Fruit fly (Drosophila melanogaster) S2 (cell line): ENCODE measurements around the gene Cap-H2.

Experiments
- CG8478 ChIP-seq: fragments of >200 bp; optimal IDR thresholded peaks from 2 replicates; lab custom pipeline; 2018
- CTCF ChIP-seq, 2 experiments: fragments of >200 bp; optimal IDR thresholded peaks; 2 replicates each; lab custom pipeline; 2018

DNA sequence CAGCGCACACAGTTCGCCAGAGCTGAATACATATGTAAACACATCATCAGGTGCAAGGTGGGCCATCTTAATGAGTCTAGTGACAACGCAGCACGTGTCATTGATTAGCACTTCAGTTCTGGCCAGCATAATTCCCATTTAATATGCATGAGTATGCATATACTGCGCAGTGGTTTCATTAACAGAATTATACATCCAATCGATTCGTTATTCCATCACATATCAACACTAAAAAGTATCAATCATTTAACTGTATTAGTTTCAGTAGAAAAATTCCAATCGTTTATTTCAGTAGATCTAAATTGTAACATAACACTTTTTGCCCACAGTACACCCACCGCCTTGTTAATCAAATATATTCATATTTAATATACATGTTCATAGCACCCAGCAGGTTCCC lies 46.6 kb upstream of the Cap-H2 start, which contains the start of gene CG4073:
- TF ChIP-seq CTCF (optimal IDR thresholded peaks at IDR 0.05; lab: Kevin White, UChicago) (no peak), CG8478 (lab: Kevin White, UChicago) (no peak)
